Fruit fly (Drosophila melanogaster): ENCODE measurements around the gene daed.

Gene daed

DNA sequence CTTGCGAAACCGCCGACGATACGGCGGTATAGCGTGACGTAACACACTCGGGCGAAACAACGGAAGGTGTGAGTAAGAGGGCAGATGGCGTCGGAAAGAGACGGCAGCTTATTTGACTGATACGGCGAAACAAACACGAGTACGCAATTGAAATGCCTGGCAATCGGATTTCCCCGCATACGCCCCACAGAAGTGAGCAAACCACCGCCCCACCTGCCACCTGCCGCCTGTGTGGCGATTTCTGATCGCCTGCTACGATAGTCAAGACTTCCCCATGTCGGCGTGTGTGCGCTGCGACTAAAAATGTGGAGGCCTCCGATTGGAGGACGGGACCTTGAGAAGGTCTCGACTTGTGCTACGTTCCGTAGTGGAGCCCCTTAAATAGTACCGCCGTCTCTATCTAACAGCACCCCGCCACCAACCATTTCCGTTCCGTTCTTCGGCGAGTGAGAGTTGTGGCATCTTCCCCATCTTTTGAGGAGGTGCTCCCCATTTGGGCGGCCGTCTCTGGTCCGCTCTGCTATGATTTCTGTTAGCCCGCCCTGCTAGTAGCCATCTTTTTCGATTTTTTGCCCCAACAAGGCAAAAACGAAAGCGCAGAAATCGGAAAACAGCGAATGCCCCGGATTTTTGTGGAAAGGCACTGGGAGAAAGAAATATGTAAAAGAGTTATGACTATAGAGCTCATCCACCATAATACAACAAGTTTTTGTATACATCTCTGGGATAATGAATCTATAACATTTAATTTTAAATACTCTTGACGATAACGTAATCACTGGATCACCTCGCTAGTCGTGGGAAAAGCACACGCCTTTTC, 17.3 kb downstream of the daed start (continued):
- TF ChIP-seq danr (GFP tag; IDR thresholded peaks at IDR 0.05) (no peak), Bdp1 (GFP tag; optimal IDR thresholded peaks at IDR 0.05) (peak; percentile 71), CG10431 (GFP tag; optimal IDR thresholded peaks at IDR 0.05) (peak; percentile 12), bowl (GFP tag; IDR thresholded peaks at IDR 0.05) (no peak), hth (optimal IDR thresholded peaks at IDR 0.05) (no peak), insv (GFP tag; optimal IDR thresholded peaks at IDR 0.05) (no peak), CG1832 (GFP tag; optimal IDR thresholded peaks at IDR 0.05) (peak; percentile 83), h (optimal IDR thresholded peaks at IDR 0.05) (no peak), gce (GFP tag; IDR thresholded peaks at IDR 0.05) (no peak), CG13424 (tag; optimal IDR thresholded peaks at IDR 0.05) (peak; percentile 76), br (optimal IDR thresholded peaks at IDR 0.05) (no peak), sqz (GFP tag; optimal IDR thresholded peaks at IDR 0.05) (peak; percentile 78), CG34224 (GFP tag; IDR thresholded peaks at IDR 0.05; ENCODE audit: partially characterized antibody) (no peak), rib (GFP tag; IDR thresholded peaks at IDR 0.05) (no peak), run (tag; optimal IDR thresholded peaks at IDR 0.05) (peak; percentile 72), Abd-B (GFP tag; optimal IDR thresholded peaks at IDR 0.05) (peak; percentile 80), HLH54F (GFP tag; optimal IDR thresholded peaks at IDR 0.05) (peak; percentile 78), Trl (optimal IDR thresholded peaks at IDR 0.05) (no peak), Trl (GFP tag; optimal IDR thresholded peaks at IDR 0.05) (peak; percentile 90), grn (GFP tag; optimal IDR thresholded peaks at IDR 0.05) (peak; percentile 78), Hr51 (GFP tag; optimal IDR thresholded peaks at IDR 0.05) (peak; percentile 66 to 88), CG1024 (GFP tag; IDR thresholded peaks at IDR 0.05) (no peak), otp (GFP tag; IDR thresholded peaks at IDR 0.05) (no peak), CG15269 (tag; optimal IDR thresholded peaks at IDR 0.05) (peak; percentile 82), CG10565 (GFP tag; optimal IDR thresholded peaks at IDR 0.05) (peak; percentile 48), Stat92E (GFP tag; optimal IDR thresholded peaks at IDR 0.05) (no peak), Ada2b (GFP tag; IDR thresholded peaks at IDR 0.05) (no peak), Aef1 (GFP tag; IDR thresholded peaks at IDR 0.05) (no peak), nerfin-2 (GFP tag; IDR thresholded peaks at IDR 0.05; ENCODE audit: partially characterized antibody) (no peak), ci (GFP tag; IDR thresholded peaks at IDR 0.05) (no peak), CG8388 (GFP tag; optimal IDR thresholded peaks at IDR 0.05) (peak; percentile 86), Doc3 (GFP tag; IDR thresholded peaks at IDR 0.05; ENCODE audit: partially characterized antibody) (no peak), cas (GFP tag; IDR thresholded peaks at IDR 0.05) (no peak), repo (GFP tag; optimal IDR thresholded peaks at IDR 0.05) (peak; percentile 82), gsb-n (tag; optimal IDR thresholded peaks at IDR 0.05) (peak; percentile 86), CG13624 (GFP tag; optimal IDR thresholded peaks at IDR 0.05) (peak; percentile 81), eve (GFP tag; optimal IDR thresholded peaks at IDR 0.05) (peak in 1 of 2 experiments; percentile 94), CG7928 (GFP tag; optimal IDR thresholded peaks at IDR 0.05) (no peak), Vsx1 (GFP tag; optimal IDR thresholded peaks at IDR 0.05) (peak; percentile 57), Mes4 (GFP tag; optimal IDR thresholded peaks at IDR 0.05) (peak; percentile 85), grau (tag; optimal IDR thresholded peaks at IDR 0.05) (peak; percentile 83), CrebB (tag; optimal IDR thresholded peaks at IDR 0.05) (peak; percentile 78), CG12236 (GFP tag; optimal IDR thresholded peaks at IDR 0.05) (peak; percentile 73), sens-2 (GFP tag; IDR thresholded peaks at IDR 0.05) (no peak), CG33213 (GFP tag; optimal IDR thresholded peaks at IDR 0.05) (peak; percentile 88), CG13287 (GFP tag; IDR thresholded peaks at IDR 0.05; ENCODE audit: partially characterized antibody) (no peak), wek (GFP tag; optimal IDR thresholded peaks at IDR 0.05) (peak; percentile 32), slou (GFP tag; optimal IDR thresholded peaks at IDR 0.05) (no peak), CoRest (tag; optimal IDR thresholded peaks at IDR 0.05) (peak; percentile 86), Ssrp (tag; optimal IDR thresholded peaks at IDR 0.05) (peak; percentile 86)
